Fruit fly (Drosophila melanogaster) whole organism, embryonic: ENCODE results near the gene CG6959.

Experiments
- CG15514 ChIP-seq: fragments of 200-800 bp; sonication (Bioruptor generic); optimal IDR thresholded peaks from 3 replicates; lab custom pipeline; 2017; ENCODE audit warnings: missing biosample characterization, missing genetic modification characterization, mild to moderate bottlenecking, moderate library complexity, missing genetic modification reagents
- CG3065 ChIP-seq: fragments of 200-800 bp; sonication (Bioruptor generic); optimal IDR thresholded peaks from 2 replicates; lab custom pipeline; 2016; ENCODE audit warnings: missing biosample characterization, missing genetic modification characterization
- E2f2 ChIP-seq: fragments of 200-800 bp; sonication (Bioruptor generic); IDR thresholded peaks from 2 replicates; pipeline ENCODE4 v1.3.6; 2022; ENCODE audit warnings: missing biosample characterization, missing genetic modification characterization
- HHEX ChIP-seq: fragments of 200-800 bp; sonication (Bioruptor generic); optimal IDR thresholded peaks from 3 replicates; lab custom pipeline; 2017; ENCODE audit warnings: missing biosample characterization, mild to moderate bottlenecking, missing genetic modification characterization, missing genetic modification reagents
- NC2α ChIP-seq: fragments of 200-800 bp; sonication (Bioruptor generic); optimal IDR thresholded peaks from 2 replicates; lab custom pipeline; 2016; ENCODE audit warnings: missing biosample characterization, missing genetic modification characterization
- Rx ChIP-seq: fragments of 200-800 bp; sonication (Bioruptor generic); IDR thresholded peaks from 2 replicates; pipeline ENCODE4 v1.3.6; 2022; ENCODE audit warnings: missing biosample characterization, missing genetic modification characterization
- dysf ChIP-seq: fragments of 200-800 bp; sonication (Bioruptor generic); IDR thresholded peaks from 3 replicates; pipeline ENCODE4 v1.3.6; 2022; ENCODE audit warnings: missing biosample characterization, missing genetic modification characterization
- fd102C ChIP-seq: fragments of 200-800 bp; sonication (Bioruptor generic); optimal IDR thresholded peaks from 2 replicates; lab custom pipeline; 2018; ENCODE audit warnings: missing biosample characterization, mild to moderate bottlenecking, missing genetic modification characterization, moderate library complexity
- gsb ChIP-seq: fragments of 200-800 bp; sonication (Bioruptor generic); IDR thresholded peaks from 2 replicates; pipeline ENCODE4 v1.3.6; 2022; ENCODE audit warnings: missing biosample characterization, missing genetic modification characterization
- gt ChIP-seq: fragments of 200-800 bp; sonication (Bioruptor generic); IDR thresholded peaks from 2 replicates; pipeline ENCODE4 v1.3.6; 2022; ENCODE audit warnings: missing biosample characterization, missing genetic modification characterization
- ham ChIP-seq: fragments of 200-800 bp; sonication (Bioruptor generic); IDR thresholded peaks from 2 replicates; pipeline ENCODE4 v1.3.6; 2022; ENCODE audit warnings: missing biosample characterization, missing genetic modification characterization
- hb ChIP-seq: fragments of 200-800 bp; sonication (Bioruptor generic); IDR thresholded peaks from 3 replicates; pipeline ENCODE4 v1.3.6; 2022; ENCODE audit warnings: missing biosample characterization, missing genetic modification characterization; ENCODE audit not compliant: partially characterized antibody
- nau ChIP-seq: fragments of 200-800 bp; sonication (Bioruptor generic); optimal IDR thresholded peaks from 3 replicates; lab custom pipeline; 2017; ENCODE audit warnings: missing biosample characterization, mild to moderate bottlenecking, missing genetic modification characterization, missing genetic modification reagents

- TF ChIP-seq E2f2 (GFP tag; lab: Robert Waterston, UW) (no peak), gsb (GFP tag; lab: Robert Waterston, UW) (no peak), NC2α (GFP tag; lab: Kevin White, UChicago) (no peak), hb (GFP tag; lab: Robert Waterston, UW) (no peak), HHEX (GFP tag; lab: Kevin White, UChicago) (no peak), dysf (GFP tag; lab: Robert Waterston, UW) (no peak), fd102C (GFP tag; lab: Kevin White, UChicago) (no peak), ham (no peak), nau (GFP tag; lab: Kevin White, UChicago) (no peak), gt (GFP tag; lab: Robert Waterston, UW) (no peak), CG15514 (no peak), CG3065 (no peak), Rx (GFP tag; lab: Robert Waterston, UW) (no peak)
Observed at dm6 chr3R:11859103-11859502, 10.2 kb downstream of the CG6959 start.
